Fruit fly (Drosophila melanogaster): ENCODE data around the gene CG3817.
A peak's percentile ranks its signal among the peaks of the same experiment; 100 is the strongest.

DNA sequence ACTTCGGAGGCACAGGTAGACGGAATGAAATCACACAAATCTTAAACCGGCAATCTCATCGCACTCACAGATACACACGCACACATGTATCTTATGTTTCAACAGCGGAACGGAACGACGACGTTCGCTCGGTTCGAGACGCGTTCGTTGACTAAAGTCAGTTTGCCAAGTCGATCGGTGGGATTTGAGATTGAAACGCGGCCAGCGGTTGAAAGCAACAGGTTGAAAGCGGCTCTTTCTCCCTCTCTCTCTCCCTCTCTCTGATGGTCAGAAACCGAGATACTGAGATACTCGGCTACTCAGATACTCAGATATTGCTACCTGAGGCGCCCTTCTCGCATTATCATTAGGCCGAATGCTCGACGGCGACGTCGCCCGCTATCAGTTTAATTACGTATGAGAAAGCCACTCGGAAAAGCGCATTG is 44.8 kb upstream of the CG3817 start:
- no peak for TF ChIP-seq CG10631 (GFP tag; optimal IDR thresholded peaks at IDR 0.05)
- TF ChIP-seq CG1621 (tag; optimal IDR thresholded peaks at IDR 0.05) = peak; percentile 54
